Fruit fly (Drosophila melanogaster): Measurements from ENCODE around the gene PNUTS.

DNA sequence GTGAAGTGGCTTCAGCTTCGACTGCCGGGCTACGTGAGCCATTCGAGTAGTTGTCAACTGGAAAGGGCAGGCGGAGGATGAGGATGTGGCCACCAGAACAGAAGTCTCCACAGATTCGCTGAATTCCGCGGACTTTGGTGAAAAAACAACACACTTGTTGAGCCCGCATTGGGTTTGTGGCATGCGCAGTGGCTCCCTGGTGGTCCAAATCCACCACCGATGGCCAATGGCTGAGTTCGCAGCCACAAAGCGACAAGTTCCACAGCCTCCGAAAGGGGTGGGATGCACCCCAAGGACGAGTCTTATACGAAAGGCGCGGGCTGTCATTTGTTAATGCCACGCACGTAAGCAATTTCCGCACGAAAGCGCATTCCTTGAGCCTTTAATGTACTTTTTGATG lies 48.5 kb downstream of the PNUTS start:
- no peak for TF ChIP-seq CTCF (optimal IDR thresholded peaks at IDR 0.05)
- no peak for TF ChIP-seq CG8478 (optimal IDR thresholded peaks at IDR 0.05)

Measured in S2 (cell line).